Worm (Caenorhabditis elegans) whole organism, L1 larva: ENCODE data around the gene D1086.12.
A peak's percentile ranks its signal among the peaks of the same experiment; 100 is the strongest.

Experiments used
- C34B4.2 ChIP-seq: sonication (generic microtip); optimal IDR thresholded peaks from 2 replicates; lab custom pipeline; 2017; ENCODE audit warnings: mild to moderate bottlenecking, missing genetic modification characterization, missing compliant biosample characterization
- Y116A8C.19 ChIP-seq: sonication (generic microtip); optimal IDR thresholded peaks from 2 replicates; lab custom pipeline; 2016; ENCODE audit warnings: missing compliant biosample characterization, missing genetic modification characterization, borderline replicate concordance
- ama-1 ChIP-seq: fragments of 150-350 bp; optimal IDR thresholded peaks from 2 replicates; lab custom pipeline; 2014
- blmp-1 ChIP-seq: fragments of 150-350 bp; optimal IDR thresholded peaks from 2 replicates; lab custom pipeline; 2014; ENCODE audit warnings: missing biosample characterization, missing genetic modification characterization
- ceh-63 ChIP-seq: fragments of 200-800 bp; sonication (Bioruptor generic); optimal IDR thresholded peaks from 2 replicates; lab custom pipeline; 2018; ENCODE audit warnings: mild to moderate bottlenecking, missing genetic modification characterization, missing compliant biosample characterization
- ceh-8 ChIP-seq: fragments of 200-800 bp; sonication (Bioruptor generic); optimal IDR thresholded peaks from 2 replicates; lab custom pipeline; 2018; ENCODE audit warnings: mild to moderate bottlenecking, missing genetic modification characterization, moderate library complexity, missing compliant biosample characterization
- ceh-82 ChIP-seq, 3 experiments: fragments of 150-350 bp in 1 of 3; sonication (generic microtip) in 2 of 3; optimal IDR thresholded peaks; 2 replicates each; lab custom pipeline; 2014 to 2017; ENCODE audit warnings: missing biosample characterization in 3 of 3, missing genetic modification characterization in 3 of 3
- ces-1 ChIP-seq: fragments of 150-350 bp; optimal IDR thresholded peaks from 2 replicates; lab custom pipeline; 2014; ENCODE audit warnings: missing biosample characterization, missing genetic modification reagents, missing genetic modification characterization
- dpl-1 ChIP-seq, 3 experiments: fragments of 150-350 bp in 2 of 3; sonication (generic microtip) in 1 of 3; optimal IDR thresholded peaks; 2 replicates each; lab custom pipeline; 2014 to 2017; ENCODE audit warnings: missing biosample characterization in 3 of 3, missing genetic modification characterization in 3 of 3, missing genetic modification reagents in 3 of 3
- efl-1 ChIP-seq, 4 experiments: fragments of 150-350 bp; optimal IDR thresholded peaks in 3 of 4; peaks in 1 of 4; 1 replicate in 1 of 4; 2 replicates in 3 of 4; lab custom pipeline; 2014; ENCODE audit warnings: missing biosample characterization in 2 of 4, missing genetic modification characterization in 2 of 4, missing genetic modification reagents in 2 of 4
- efl-3 ChIP-seq: fragments of 200-800 bp; sonication (Bioruptor generic); optimal IDR thresholded peaks from 2 replicates; lab custom pipeline; 2018; ENCODE audit warnings: mild to moderate bottlenecking, missing genetic modification characterization, missing compliant biosample characterization
- egl-13 ChIP-seq: sonication (generic microtip); optimal IDR thresholded peaks from 2 replicates; lab custom pipeline; 2016; ENCODE audit warnings: missing genotype, missing genetic modification reagents, missing genetic modification characterization, missing compliant biosample characterization
- elt-3 ChIP-seq, 6 experiments: fragments of 150-350 bp in 1 of 6; sonication (generic microtip); optimal IDR thresholded peaks; 2 replicates each; lab custom pipeline; 2017 to 2018; ENCODE audit warnings: missing biosample characterization in 6 of 6, missing genetic modification characterization in 6 of 6, inconsistent platforms in 1 of 6
- ets-5 ChIP-seq: fragments of 200-800 bp; sonication (Bioruptor generic); IDR thresholded peaks from 2 replicates; pipeline ENCODE4 v1.3.6; 2022; ENCODE audit warnings: missing genetic modification characterization, missing compliant biosample characterization
- fkh-10 ChIP-seq: sonication (generic microtip); optimal IDR thresholded peaks from 2 replicates; lab custom pipeline; 2017; ENCODE audit warnings: missing biosample characterization, missing genetic modification reagents, missing genetic modification characterization
- fkh-8 ChIP-seq: sonication (generic microtip); optimal IDR thresholded peaks from 2 replicates; lab custom pipeline; 2016; ENCODE audit warnings: mild to moderate bottlenecking, missing genetic modification characterization, missing compliant biosample characterization
- fos-1 ChIP-seq: fragments of 150-350 bp; optimal IDR thresholded peaks from 2 replicates; lab custom pipeline; 2014; ENCODE audit warnings: missing biosample characterization, missing genetic modification characterization
- grh-1 ChIP-seq: fragments of 200-800 bp; sonication (Bioruptor generic); IDR thresholded peaks from 2 replicates; pipeline ENCODE4 v1.3.6; 2022; ENCODE audit warnings: missing genetic modification reagents, missing genetic modification characterization, missing compliant biosample characterization
- hlh-4 ChIP-seq: sonication (generic microtip); optimal IDR thresholded peaks from 2 replicates; lab custom pipeline; 2016; ENCODE audit warnings: mild to moderate bottlenecking, missing genetic modification characterization, missing compliant biosample characterization
- hpl-2 ChIP-seq: fragments of 150-350 bp; optimal IDR thresholded peaks from 2 replicates; lab custom pipeline; 2014; ENCODE audit warnings: missing biosample characterization, missing genetic modification reagents, missing genetic modification characterization
- irx-1 ChIP-seq: sonication (generic microtip); optimal IDR thresholded peaks from 2 replicates; lab custom pipeline; 2016; ENCODE audit warnings: missing genetic modification characterization, missing compliant biosample characterization
- isw-1 ChIP-seq: fragments of 200-800 bp; sonication (Bioruptor generic); IDR thresholded peaks from 2 replicates; pipeline ENCODE4 v1.3.6; 2022; ENCODE audit warnings: missing genetic modification characterization, missing compliant biosample characterization
- lin-14 ChIP-seq: fragments of 200-800 bp; sonication (Bioruptor generic); optimal IDR thresholded peaks from 2 replicates; lab custom pipeline; 2018; ENCODE audit warnings: mild to moderate bottlenecking, missing genetic modification characterization, moderate library complexity, missing compliant biosample characterization
- lin-15B ChIP-seq: fragments of 150-350 bp; sonication (generic microtip); optimal IDR thresholded peaks from 3 replicates; lab custom pipeline; 2014; ENCODE audit warnings: missing biosample characterization, missing genetic modification characterization
- lin-35 ChIP-seq, 2 experiments: fragments of 150-350 bp; optimal IDR thresholded peaks; 2 replicates each; lab custom pipeline; 2014; ENCODE audit warnings: missing biosample characterization in 2 of 2, missing genetic modification characterization in 2 of 2, missing genetic modification reagents in 2 of 2
- lin-39 ChIP-seq: fragments of 150-350 bp; optimal IDR thresholded peaks from 2 replicates; lab custom pipeline; 2014; ENCODE audit warnings: missing biosample characterization, missing genetic modification reagents, missing genetic modification characterization
- lir-3 ChIP-seq: sonication (generic microtip); optimal IDR thresholded peaks from 2 replicates; lab custom pipeline; 2016; ENCODE audit warnings: mild to moderate bottlenecking, missing genetic modification characterization, moderate library complexity, missing compliant biosample characterization; ENCODE audit not compliant: poor library complexity
- lsy-2 ChIP-seq, 2 experiments: fragments of 150-350 bp; optimal IDR thresholded peaks; 2 replicates each; lab custom pipeline; 2014; ENCODE audit warnings: missing biosample characterization in 2 of 2, missing genetic modification characterization in 2 of 2
- mdl-1 ChIP-seq, 2 experiments: fragments of 150-350 bp; optimal IDR thresholded peaks; 2 replicates each; lab custom pipeline; 2014 to 2017; ENCODE audit warnings: missing biosample characterization in 2 of 2, missing genetic modification characterization in 2 of 2, inconsistent platforms in 1 of 2
- mep-1 ChIP-seq: fragments of 150-350 bp; optimal IDR thresholded peaks from 2 replicates; lab custom pipeline; 2014; ENCODE audit warnings: missing biosample characterization, missing genetic modification characterization
- nhr-11 ChIP-seq: fragments of 150-350 bp; optimal IDR thresholded peaks from 2 replicates; lab custom pipeline; 2014; ENCODE audit warnings: missing biosample characterization, missing genetic modification characterization
- nhr-19 ChIP-seq: fragments of 200-800 bp; sonication (Bioruptor generic); conservative IDR thresholded peaks from 2 replicates; pipeline ENCODE4 v1.3.6; 2022; ENCODE audit warnings: missing genetic modification characterization, missing compliant biosample characterization
- nhr-47 ChIP-seq: sonication (generic microtip); optimal IDR thresholded peaks from 2 replicates; lab custom pipeline; 2016; ENCODE audit warnings: mild to moderate bottlenecking, missing genetic modification characterization, moderate library complexity, missing compliant biosample characterization
- nhr-71 ChIP-seq: sonication (generic microtip); optimal IDR thresholded peaks from 2 replicates; lab custom pipeline; 2016; ENCODE audit warnings: mild to moderate bottlenecking, missing genetic modification characterization, moderate library complexity, missing compliant biosample characterization
- nhr-77 ChIP-seq: fragments of 150-350 bp; optimal IDR thresholded peaks from 2 replicates; lab custom pipeline; 2014; ENCODE audit warnings: missing biosample characterization, missing genetic modification characterization
- nhr-85 ChIP-seq: sonication (generic microtip); peaks from one replicate; lab custom pipeline; 2016; ENCODE audit warnings: missing genetic modification characterization, inconsistent platforms, missing compliant biosample characterization
- nhr-90 ChIP-seq: sonication (generic microtip); optimal IDR thresholded peaks from 2 replicates; lab custom pipeline; 2016; ENCODE audit warnings: mild to moderate bottlenecking, missing genetic modification characterization, missing compliant biosample characterization; ENCODE audit not compliant: poor library complexity
- pag-3 ChIP-seq: sonication (generic microtip); optimal IDR thresholded peaks from 2 replicates; lab custom pipeline; 2017; ENCODE audit warnings: missing genetic modification characterization, mild to moderate bottlenecking, missing compliant biosample characterization, antibody characterized with exemption, borderline replicate concordance; ENCODE audit not compliant: insufficient read depth
- rnt-1 ChIP-seq: sonication (generic microtip); optimal IDR thresholded peaks from 2 replicates; lab custom pipeline; 2016; ENCODE audit warnings: mild to moderate bottlenecking, missing genetic modification characterization, moderate library complexity, missing compliant biosample characterization
- skn-1 ChIP-seq: fragments of 150-350 bp; optimal IDR thresholded peaks from 2 replicates; lab custom pipeline; 2014; ENCODE audit warnings: missing biosample characterization, missing genetic modification characterization
- sox-4 ChIP-seq: sonication (generic microtip); optimal IDR thresholded peaks from 2 replicates; lab custom pipeline; 2016; ENCODE audit warnings: missing genetic modification characterization, missing compliant biosample characterization
- swsn-7 ChIP-seq: sonication (generic microtip); optimal IDR thresholded peaks from 2 replicates; lab custom pipeline; 2016; ENCODE audit warnings: missing genetic modification characterization, missing compliant biosample characterization
- unc-98 ChIP-seq: fragments of 200-800 bp; sonication (Bioruptor generic); IDR thresholded peaks from 2 replicates; pipeline ENCODE4 v1.3.6; 2022; ENCODE audit warnings: missing genetic modification characterization, missing compliant biosample characterization
- vab-15 ChIP-seq: sonication (generic microtip); optimal IDR thresholded peaks from 2 replicates; lab custom pipeline; 2017; ENCODE audit warnings: missing genotype, mild to moderate bottlenecking, missing genetic modification characterization, missing compliant biosample characterization
- xbp-1 ChIP-seq: sonication (generic microtip); optimal IDR thresholded peaks from 2 replicates; lab custom pipeline; 2016; ENCODE audit warnings: missing genetic modification characterization, missing compliant biosample characterization
- zip-4 ChIP-seq: fragments of 200-800 bp; sonication (Bioruptor generic); optimal IDR thresholded peaks from 2 replicates; lab custom pipeline; 2018; ENCODE audit warnings: mild to moderate bottlenecking, missing genetic modification characterization, moderate library complexity, missing compliant biosample characterization
- ztf-11 ChIP-seq, 2 experiments: sonication (generic microtip); optimal IDR thresholded peaks; 2 replicates each; lab custom pipeline; 2016 to 2017; ENCODE audit warnings: missing genetic modification characterization in 2 of 2, missing biosample characterization in 1 of 2, missing compliant biosample characterization in 1 of 2
- ztf-4 ChIP-seq: fragments of 150-350 bp; optimal IDR thresholded peaks from 2 replicates; lab custom pipeline; 2014; ENCODE audit warnings: missing biosample characterization, missing genetic modification characterization

The D1086.12 gene

ce11 chrV:14100886-14101285 is at the start of gene D1086.12:
Gene D1086.12 (plus strand): TSS chrV:14101186.
- TF ChIP-seq rnt-1 (tag; lab: Kevin White, UChicago), result peak; percentile 25
- TF ChIP-seq ces-1 (GFP tag; lab: Kevin White, UChicago), result no peak
- TF ChIP-seq nhr-77 (tag; lab: Kevin White, UChicago), result no peak
- peak; percentile 48 for TF ChIP-seq lin-14 (GFP tag; lab: Kevin White, UChicago)
- TF ChIP-seq pag-3 (tag; lab: Kevin White, UChicago), result no peak
- TF ChIP-seq lsy-2 (tag; optimal IDR thresholded peaks at IDR 0.05; lab: Kevin White, UChicago), result no peak

ce11 chrV:14055097-14055496 is 45.9 kb upstream of the D1086.12 start:
- peak; percentile 94 for TF ChIP-seq efl-3 (GFP tag; lab: Kevin White, UChicago)
- peak; percentile 100 for TF ChIP-seq unc-98 (GFP tag; lab: Robert Waterston, UW)
- TF ChIP-seq swsn-7 (tag; lab: Kevin White, UChicago), result peak; percentile 98
- peak; percentile 59 for TF ChIP-seq blmp-1
- TF ChIP-seq isw-1 (GFP tag; lab: Robert Waterston, UW), result peak; percentile 99
- peak; percentile 83 to 89 for TF ChIP-seq lin-35 (GFP tag; optimal IDR thresholded peaks at IDR 0.05; lab: Kevin White, UChicago)
- peak; percentile 96 for TF ChIP-seq xbp-1 (tag; lab: Kevin White, UChicago)
- TF ChIP-seq egl-13 (tag; lab: Kevin White, UChicago), result peak; percentile 98
- TF ChIP-seq nhr-90 (tag; lab: Kevin White, UChicago), result peak; percentile 100
- peak; percentile 98 for TF ChIP-seq sox-4
- peak; percentile 53 for TF ChIP-seq hpl-2 (GFP tag; lab: Kevin White, UChicago)
- peak; percentile 29 for TF ChIP-seq fkh-10 (GFP tag; lab: Kevin White, UChicago)
- peak; percentile 99 for TF ChIP-seq nhr-47 (tag; lab: Kevin White, UChicago)
- peak; percentile 99 for TF ChIP-seq irx-1 (tag; lab: Kevin White, UChicago)
- peak; percentile 92 for TF ChIP-seq C34B4.2 (tag; lab: Kevin White, UChicago)
- TF ChIP-seq lin-15B (tag; lab: Kevin White, UChicago), result peak; percentile 65
- peak; percentile 83 for TF ChIP-seq mep-1 (tag; lab: Kevin White, UChicago)
- TF ChIP-seq lir-3, result peak; percentile 99
- peak; percentile 88 for TF ChIP-seq vab-15 (tag; lab: Kevin White, UChicago)
- peak; percentile 97 for TF ChIP-seq ceh-8 (GFP tag; lab: Kevin White, UChicago)
- TF ChIP-seq lsy-2 (tag; optimal IDR thresholded peaks at IDR 0.05; lab: Kevin White, UChicago), result peak; percentile 87 to 91
- peak; percentile 95 for TF ChIP-seq ztf-4 (tag; lab: Kevin White, UChicago)
- peak; percentile 95 for TF ChIP-seq hlh-4 (tag; lab: Kevin White, UChicago)
- TF ChIP-seq skn-1 (tag; lab: Kevin White, UChicago), result peak; percentile 62
- peak; percentile 98 for TF ChIP-seq lin-14 (GFP tag; lab: Kevin White, UChicago)
- peak in 1 of 2 experiments; percentile 90 for TF ChIP-seq mdl-1 (tag; optimal IDR thresholded peaks at IDR 0.05; lab: Kevin White, UChicago)
- TF ChIP-seq fkh-8 (tag; lab: Kevin White, UChicago), result peak; percentile 97
- peak; percentile 2 for TF ChIP-seq ama-1 (lab: Kevin White, UChicago)
- peak; percentile 93 for TF ChIP-seq lin-39 (tag; lab: Kevin White, UChicago)
- TF ChIP-seq dpl-1 (GFP tag; optimal IDR thresholded peaks at IDR 0.05; lab: Kevin White, UChicago), result peak; percentile 80 to 87 (median 81)
- TF ChIP-seq fos-1 (tag; lab: Kevin White, UChicago), result peak; percentile 66
- TF ChIP-seq grh-1, result peak; percentile 99
- TF ChIP-seq ztf-11 (tag; optimal IDR thresholded peaks at IDR 0.05; lab: Kevin White, UChicago), result peak in 1 of 2 experiments; percentile 100
- peak; percentile 99 for TF ChIP-seq nhr-71
- TF ChIP-seq ceh-82 (tag; optimal IDR thresholded peaks at IDR 0.05; lab: Kevin White, UChicago), result peak; percentile 90 to 92 (median 91)
- peak; percentile 90 to 91 for TF ChIP-seq efl-1 (optimal IDR thresholded peaks at IDR 0.05; lab: Kevin White, UChicago)
- TF ChIP-seq efl-1 (GFP tag; optimal IDR thresholded peaks at IDR 0.05 in 1 of 2; lab: Kevin White, UChicago), result peak; percentile 84 to 99
- TF ChIP-seq ets-5 (GFP tag; lab: Robert Waterston, UW), result peak; percentile 67; the same call in 1 of the 2 replicates
- peak; percentile 100 for TF ChIP-seq nhr-85 (tag; lab: Kevin White, UChicago)
- peak; percentile 82 for TF ChIP-seq nhr-77 (tag; lab: Kevin White, UChicago)
- TF ChIP-seq zip-4, result peak; percentile 92
- TF ChIP-seq ceh-63 (GFP tag; lab: Kevin White, UChicago), result peak; percentile 97
- TF ChIP-seq elt-3 (tag; optimal IDR thresholded peaks at IDR 0.05; lab: Kevin White, UChicago), result peak in 4 of 6 experiments; percentile 18 to 85 (median 64)
- peak; percentile 80 for TF ChIP-seq nhr-11 (tag; lab: Kevin White, UChicago)
- TF ChIP-seq rnt-1 (tag; lab: Kevin White, UChicago), result peak; percentile 100
- peak; percentile 100 for TF ChIP-seq nhr-19 (GFP tag; lab: Robert Waterston, UW)
- peak; percentile 98 for TF ChIP-seq Y116A8C.19 (tag; lab: Kevin White, UChicago)
